Fruit fly (Drosophila melanogaster): Measurements from ENCODE around the gene Itpr.

The Itpr gene

dm6 chr3R:5571437-5571750 is 54.5 kb downstream of the Itpr start (continued):
- no peak for TF ChIP-seq Dll (GFP tag; IDR thresholded peaks at IDR 0.05; ENCODE audit: partially characterized antibody)
- no peak for TF ChIP-seq slp2 (GFP tag; optimal IDR thresholded peaks at IDR 0.05)
- no peak for TF ChIP-seq NfI (GFP tag; optimal IDR thresholded peaks at IDR 0.05)
- TF ChIP-seq CG7357 (GFP tag; IDR thresholded peaks at IDR 0.05) = no peak
- no peak for TF ChIP-seq ara (GFP tag; IDR thresholded peaks at IDR 0.05)
- TF ChIP-seq Gug (GFP tag; IDR thresholded peaks at IDR 0.05) = no peak
- no peak for TF ChIP-seq jumu (GFP tag; optimal IDR thresholded peaks at IDR 0.05)
- peak; percentile 14 for TF ChIP-seq cg (GFP tag; optimal IDR thresholded peaks at IDR 0.05)
- no peak for TF ChIP-seq jing (GFP tag; optimal IDR thresholded peaks at IDR 0.05)
- no peak for TF ChIP-seq peb (GFP tag; IDR thresholded peaks at IDR 0.05)
- TF ChIP-seq pros (GFP tag; optimal IDR thresholded peaks at IDR 0.05) = no peak
- TF ChIP-seq Taf1 (GFP tag; IDR thresholded peaks at IDR 0.05) = no peak
- no peak for TF ChIP-seq CG7928 (GFP tag; optimal IDR thresholded peaks at IDR 0.05)
- TF ChIP-seq ssp (GFP tag; IDR thresholded peaks at IDR 0.05) = no peak
- no peak for TF ChIP-seq odd (GFP tag; optimal IDR thresholded peaks at IDR 0.05)
- TF ChIP-seq CG10321 (GFP tag; IDR thresholded peaks at IDR 0.05) = no peak
- no peak for TF ChIP-seq her (GFP tag; optimal IDR thresholded peaks at IDR 0.05)
- TF ChIP-seq psq (GFP tag; optimal IDR thresholded peaks at IDR 0.05) = no peak
- TF ChIP-seq schlank (tag; optimal IDR thresholded peaks at IDR 0.05) = no peak
- 0 out of 2 replicates have a peak, but pooled peaks have one; percentile 1 for TF ChIP-seq CG17328 (GFP tag; IDR thresholded peaks at IDR 0.05)
- no peak for TF ChIP-seq Camta (GFP tag; optimal IDR thresholded peaks at IDR 0.05)
- TF ChIP-seq Oli (tag; optimal IDR thresholded peaks at IDR 0.05) = no peak
- TF ChIP-seq ac (GFP tag; optimal IDR thresholded peaks at IDR 0.05) = no peak
- no peak for TF ChIP-seq CG14667 (GFP tag; IDR thresholded peaks at IDR 0.05)
- TF ChIP-seq CG13296 (GFP tag; optimal IDR thresholded peaks at IDR 0.05) = no peak
- TF ChIP-seq sc (optimal IDR thresholded peaks at IDR 0.05) = no peak
- TF ChIP-seq sc (GFP tag; optimal IDR thresholded peaks at IDR 0.05) = no peak
- TF ChIP-seq CkIIα-i1 (GFP tag; IDR thresholded peaks at IDR 0.05) = no peak
- no peak for TF ChIP-seq h (optimal IDR thresholded peaks at IDR 0.05)
- TF ChIP-seq Elba2 (GFP tag; optimal IDR thresholded peaks at IDR 0.05) = peak; percentile 21
- TF ChIP-seq CG17568 (GFP tag; optimal IDR thresholded peaks at IDR 0.05) = no peak
- no peak for TF ChIP-seq zfh2 (GFP tag; optimal IDR thresholded peaks at IDR 0.05)
- no peak for TF ChIP-seq Optix (GFP tag; IDR thresholded peaks at IDR 0.05)
- no peak for TF ChIP-seq CG3847 (GFP tag; IDR thresholded peaks at IDR 0.05)
- TF ChIP-seq CG7271 (tag; optimal IDR thresholded peaks at IDR 0.05) = no peak

dm6 chr3R:5571756-5572155 is 54.8 kb downstream of the Itpr start:
- TF ChIP-seq CG6813 (GFP tag; optimal IDR thresholded peaks at IDR 0.05) = no peak
- TF ChIP-seq BtbVII (GFP tag; optimal IDR thresholded peaks at IDR 0.05) = peak; percentile 8
- TF ChIP-seq mirr (GFP tag; optimal IDR thresholded peaks at IDR 0.05) = peak; percentile 6
- no peak for TF ChIP-seq CG17568 (GFP tag; optimal IDR thresholded peaks at IDR 0.05)
- no peak for TF ChIP-seq fd3F (GFP tag; optimal IDR thresholded peaks at IDR 0.05)
- no peak for TF ChIP-seq Dfd (GFP tag; optimal IDR thresholded peaks at IDR 0.05)
- TF ChIP-seq CG30020 (tag; optimal IDR thresholded peaks at IDR 0.05) = no peak
- TF ChIP-seq jumu (GFP tag; optimal IDR thresholded peaks at IDR 0.05) = no peak
- TF ChIP-seq trh (GFP tag; optimal IDR thresholded peaks at IDR 0.05) = no peak
- no peak for TF ChIP-seq CG14441 (GFP tag; IDR thresholded peaks at IDR 0.05)
- TF ChIP-seq Sry-δ (GFP tag; optimal IDR thresholded peaks at IDR 0.05) = no peak
- no peak for TF ChIP-seq CG6854 (GFP tag; optimal IDR thresholded peaks at IDR 0.05)
- no peak for TF ChIP-seq CG8089 (GFP tag; optimal IDR thresholded peaks at IDR 0.05)
- no peak for TF ChIP-seq crol (GFP tag; IDR thresholded peaks at IDR 0.05)
- TF ChIP-seq da (GFP tag; optimal IDR thresholded peaks at IDR 0.05) = no peak
- peak; percentile 92 for TF ChIP-seq Hey (tag; optimal IDR thresholded peaks at IDR 0.05)
- TF ChIP-seq GATAe (GFP tag; conservative IDR thresholded peaks at IDR 0.05) = peak; percentile 21; the same call in 1 of the 2 replicates
- no peak for TF ChIP-seq Ravus (GFP tag; IDR thresholded peaks at IDR 0.05)
- TF ChIP-seq Pdp1 (GFP tag; optimal IDR thresholded peaks at IDR 0.05) = no peak
- no peak for TF ChIP-seq unpg (GFP tag; optimal IDR thresholded peaks at IDR 0.05)
- no peak for TF ChIP-seq sim (GFP tag; IDR thresholded peaks at IDR 0.05)
- peak; percentile 97 for TF ChIP-seq sug (tag; optimal IDR thresholded peaks at IDR 0.05)
